Fruit fly (Drosophila melanogaster): Measurements from ENCODE around the gene Elp4.

DNA sequence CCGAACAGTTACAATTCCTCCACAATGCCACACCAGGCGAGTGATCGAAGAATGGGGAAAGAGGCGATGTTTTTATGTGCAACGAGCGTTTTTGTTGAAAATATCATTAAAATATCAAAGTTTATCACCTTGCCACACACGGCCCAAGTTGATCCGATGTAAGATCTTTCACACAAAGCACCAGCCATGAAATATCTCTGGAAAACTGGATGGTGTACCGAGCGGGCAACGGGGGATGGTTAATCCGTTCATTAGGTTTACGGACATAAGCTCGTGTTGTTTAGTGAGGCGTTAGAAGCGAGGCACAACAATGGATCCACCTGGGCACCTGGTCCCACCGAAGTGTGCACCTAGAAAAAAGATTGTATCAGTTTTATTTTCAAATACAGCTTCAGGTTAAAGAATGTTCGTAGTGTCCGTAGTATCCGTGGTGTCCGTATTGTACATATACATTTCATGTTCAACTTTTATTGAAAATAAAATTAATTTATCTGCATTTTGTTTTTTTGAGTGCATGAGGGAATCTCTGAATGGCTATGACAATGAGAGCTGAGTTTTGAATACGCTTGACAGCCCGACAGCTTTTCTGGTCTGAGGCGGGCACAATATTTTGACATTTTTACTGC, 27.4 kb upstream of the Elp4 start:
- TF ChIP-seq ttk (optimal IDR thresholded peaks at IDR 0.05) (no peak), h (optimal IDR thresholded peaks at IDR 0.05) (no peak)

Measured in Kc167 (cell line).